Worm (Caenorhabditis elegans): Measurements from ENCODE around the gene B0403.5.

B0403.5 gene

DNA sequence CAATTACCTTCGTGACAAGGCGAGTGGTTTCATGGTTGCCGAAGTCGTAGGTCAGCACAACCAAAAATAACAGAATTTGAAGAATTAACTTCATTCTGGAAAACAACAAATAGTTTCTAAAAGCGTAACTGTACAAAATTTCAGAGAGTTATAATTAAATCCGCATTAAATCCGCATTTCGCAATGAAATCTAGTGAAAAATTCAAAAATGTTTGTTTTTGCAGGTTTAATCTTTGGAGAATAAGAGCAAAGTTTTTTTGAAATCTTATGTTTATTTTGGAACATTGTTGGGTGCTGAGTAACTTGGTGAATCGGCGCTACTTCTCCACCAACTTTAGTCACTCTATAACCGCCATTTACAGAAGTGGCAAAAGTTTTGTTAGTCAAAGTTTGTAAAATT is 28.4 kb downstream of the B0403.5 start, which contains the start of gene C36B7.4:
Gene C36B7.4 (minus strand): TSS at position 101 of the 400 bp plus-strand sequence.
- TF ChIP-seq che-1 (tag; optimal IDR thresholded peaks at IDR 0.05) (no peak), hlh-13 (GFP tag; optimal IDR thresholded peaks at IDR 0.05) (no peak), ceh-22 (tag; optimal IDR thresholded peaks at IDR 0.05) (no peak), eyg-1 (tag; optimal IDR thresholded peaks at IDR 0.05) (no peak), ahr-1 (tag; optimal IDR thresholded peaks at IDR 0.05) (no peak), T23F11.4 (GFP tag; optimal IDR thresholded peaks at IDR 0.05) (no peak), syd-9 (tag; optimal IDR thresholded peaks at IDR 0.05) (no peak), npax-4 (tag; optimal IDR thresholded peaks at IDR 0.05) (no peak), tbx-7 (tag; optimal IDR thresholded peaks at IDR 0.05) (no peak), ztf-16 (tag; optimal IDR thresholded peaks at IDR 0.05) (no peak)

ce11 chrX:7096349-7096748 is 38.8 kb downstream of the B0403.5 start, which contains the start of gene C36B7.5:
C36B7.5 (minus strand) TSS chrX:7096449.
- TF ChIP-seq K02D7.2 (tag; optimal IDR thresholded peaks at IDR 0.05) (no peak), ceh-30 (tag; optimal IDR thresholded peaks at IDR 0.05) (no peak), pha-4 (tag; optimal IDR thresholded peaks at IDR 0.05) (no peak), ceh-48 (tag; optimal IDR thresholded peaks at IDR 0.05) (no peak), npax-4 (tag; optimal IDR thresholded peaks at IDR 0.05) (no peak), Y22D7AL.16 (tag; optimal IDR thresholded peaks at IDR 0.05) (no peak), elt-4 (tag; optimal IDR thresholded peaks at IDR 0.05) (no peak), hlh-30 (tag; optimal IDR thresholded peaks at IDR 0.05; ENCODE audit: insufficient read depth) (no peak), tbx-7 (tag; optimal IDR thresholded peaks at IDR 0.05) (no peak), ama-1 (optimal IDR thresholded peaks at IDR 0.05) (no peak), sox-2 (GFP tag; IDR thresholded peaks at IDR 0.05) (no peak), C38D4.7 (GFP tag; optimal IDR thresholded peaks at IDR 0.05) (no peak), unc-86 (tag; optimal IDR thresholded peaks at IDR 0.05) (no peak), ets-4 (tag; optimal IDR thresholded peaks at IDR 0.05) (no peak), ztf-16 (tag; optimal IDR thresholded peaks at IDR 0.05) (no peak), lin-11 (tag; optimal IDR thresholded peaks at IDR 0.05) (no peak)

- TF ChIP-seq T23F11.4 (GFP tag; optimal IDR thresholded peaks at IDR 0.05), result no peak
- no peak for TF ChIP-seq nhr-232 (tag; optimal IDR thresholded peaks at IDR 0.05)
- TF ChIP-seq F13H6.1 (tag; optimal IDR thresholded peaks at IDR 0.05), result no peak
- no peak for TF ChIP-seq Y22D7AL.16 (tag; optimal IDR thresholded peaks at IDR 0.05)
- TF ChIP-seq pha-2 (tag; optimal IDR thresholded peaks at IDR 0.05), result no peak
- TF ChIP-seq nfya-1 (tag; optimal IDR thresholded peaks at IDR 0.05), result no peak
- TF ChIP-seq ceh-24 (tag; optimal IDR thresholded peaks at IDR 0.05), result no peak
- no peak for TF ChIP-seq ama-1 (optimal IDR thresholded peaks at IDR 0.05)
- TF ChIP-seq ceh-14 (tag; optimal IDR thresholded peaks at IDR 0.05), result no peak
- no peak for TF ChIP-seq ceh-30 (tag; optimal IDR thresholded peaks at IDR 0.05)
- no peak for TF ChIP-seq ahr-1 (tag; optimal IDR thresholded peaks at IDR 0.05)
- TF ChIP-seq sdc-2 (tag; optimal IDR thresholded peaks at IDR 0.05), result no peak
- TF ChIP-seq ceh-19 (GFP tag; optimal IDR thresholded peaks at IDR 0.05), result no peak
- no peak for TF ChIP-seq eyg-1 (tag; optimal IDR thresholded peaks at IDR 0.05)
Observed at ce11 chrX:7099049-7099448, 41.5 kb downstream of the B0403.5 start.

DNA sequence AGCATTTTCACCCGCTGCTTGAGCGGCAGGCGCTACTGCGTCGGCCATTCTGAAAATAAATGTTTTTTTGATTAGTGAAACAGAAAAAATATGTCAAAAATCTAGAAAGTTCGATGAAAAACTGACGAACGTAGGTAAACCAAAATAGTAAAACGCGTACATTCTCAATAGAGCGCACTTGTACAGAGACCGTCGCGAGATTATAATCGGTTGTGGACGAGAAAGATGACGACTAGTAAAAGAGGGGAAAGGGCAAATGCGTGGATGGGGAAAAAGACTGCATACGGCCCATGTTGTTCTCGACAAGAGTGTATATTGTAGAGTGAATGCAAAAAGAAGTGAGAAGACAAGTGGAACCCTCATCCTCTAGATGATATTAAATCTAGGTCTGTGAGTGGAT is 42.8 kb downstream of the B0403.5 start, which contains the start of gene C36B7.6:
Gene C36B7.6 (minus strand): TSS at position 49 of the 400 bp plus-strand sequence.
- no peak for TF ChIP-seq ceh-14 (tag; optimal IDR thresholded peaks at IDR 0.05)
- TF ChIP-seq tbx-2 (tag; optimal IDR thresholded peaks at IDR 0.05), result peak; percentile 26
- TF ChIP-seq unc-42 (tag; optimal IDR thresholded peaks at IDR 0.05), result peak; percentile 0
- TF ChIP-seq che-1 (tag; optimal IDR thresholded peaks at IDR 0.05), result no peak
- TF ChIP-seq ceh-31 (tag; optimal IDR thresholded peaks at IDR 0.05), result peak; percentile 45
- no peak for TF ChIP-seq pax-1 (tag; optimal IDR thresholded peaks at IDR 0.05)
- no peak for TF ChIP-seq unc-86 (tag; optimal IDR thresholded peaks at IDR 0.05)
- peak; percentile 38 for TF ChIP-seq elt-2 (tag; optimal IDR thresholded peaks at IDR 0.05)
- no peak for TF ChIP-seq tbx-7 (tag; optimal IDR thresholded peaks at IDR 0.05)
- peak; percentile 16 for TF ChIP-seq ref-2 (tag; optimal IDR thresholded peaks at IDR 0.05)
